Worm (Caenorhabditis elegans): ENCODE data around the gene tag-321.

Gene tag-321

ce11 chrIV:7790801-7791588 is 7.3 kb upstream of the tag-321 start, which contains the start of gene rsp-6 (continued):
- peak in 1 of 2 experiments; percentile 1 for TF ChIP-seq daf-16 (GFP tag; optimal IDR thresholded peaks at IDR 0.05)
- peak; percentile 77 for TF ChIP-seq daf-16 (tag; optimal IDR thresholded peaks at IDR 0.05)
- TF ChIP-seq nhr-111 (GFP tag; optimal IDR thresholded peaks at IDR 0.05): no peak
- TF ChIP-seq lir-3 (tag; optimal IDR thresholded peaks at IDR 0.05): no peak
- TF ChIP-seq unc-62 (GFP tag; optimal IDR thresholded peaks at IDR 0.05 in 1 of 2): peak in 1 of 2 experiments; percentile 17
- TF ChIP-seq unc-62 (tag; optimal IDR thresholded peaks at IDR 0.05): no peak
- no peak for TF ChIP-seq mdt-29 (GFP tag; IDR thresholded peaks at IDR 0.05)
- TF ChIP-seq spr-3 (GFP tag; optimal IDR thresholded peaks at IDR 0.05): no peak
- peak; percentile 41; the same call in 1 of the 2 replicates for TF ChIP-seq ctbp-1 (GFP tag; IDR thresholded peaks at IDR 0.05)
- peak; percentile 44 for TF ChIP-seq duxl-1 (tag; optimal IDR thresholded peaks at IDR 0.05; ENCODE audit: poor library complexity)
- peak; percentile 18; the same call in 1 of the 2 replicates for TF ChIP-seq Y48G9A.11 (GFP tag; IDR thresholded peaks at IDR 0.05)
- no peak for TF ChIP-seq cey-2 (tag; optimal IDR thresholded peaks at IDR 0.05; ENCODE audit: borderline replicate concordance, insufficient read depth)
- TF ChIP-seq mxl-3 (GFP tag; optimal IDR thresholded peaks at IDR 0.05): peak; percentile 62
- no peak for TF ChIP-seq madf-5 (GFP tag; IDR thresholded peaks at IDR 0.05)
- TF ChIP-seq ama-1 (optimal IDR thresholded peaks at IDR 0.05): peak; percentile 73
- no peak for TF ChIP-seq dmd-8 (GFP tag; IDR thresholded peaks at IDR 0.05)
- TF ChIP-seq pha-4 (GFP tag; IDR thresholded peaks at IDR 0.05): peak; percentile 61
- TF ChIP-seq pha-4 (tag; optimal IDR thresholded peaks at IDR 0.05): peak; percentile 43
- no peak for TF ChIP-seq ceh-20 (GFP tag; IDR thresholded peaks at IDR 0.05)
- TF ChIP-seq T20F7.1 (GFP tag; optimal IDR thresholded peaks at IDR 0.05): peak; percentile 81
- TF ChIP-seq R02D3.7 (tag; optimal IDR thresholded peaks at IDR 0.05): no peak
- TF ChIP-seq zfp-2 (tag; optimal IDR thresholded peaks at IDR 0.05): peak; percentile 16
- no peak for TF ChIP-seq php-3 (GFP tag; IDR thresholded peaks at IDR 0.05)
- no peak for TF ChIP-seq skn-1 (tag; optimal IDR thresholded peaks at IDR 0.05)
- peak; percentile 97 to 99 for TF ChIP-seq lsy-2 (tag; optimal IDR thresholded peaks at IDR 0.05)
- TF ChIP-seq lin-13 (GFP tag; optimal IDR thresholded peaks at IDR 0.05): peak; percentile 75
- TF ChIP-seq zag-1 (tag; optimal IDR thresholded peaks at IDR 0.05): no peak
- TF ChIP-seq hmg-1.1 (GFP tag; IDR thresholded peaks at IDR 0.05): peak; percentile 45; the same call in 1 of the 2 replicates
- no peak for TF ChIP-seq lin-1 (GFP tag; IDR thresholded peaks at IDR 0.05)
- no peak for TF ChIP-seq lin-39 (tag; optimal IDR thresholded peaks at IDR 0.05)
- TF ChIP-seq D1046.2 (GFP tag; IDR thresholded peaks at IDR 0.05): peak; percentile 99
- no peak for TF ChIP-seq ceh-82 (tag; optimal IDR thresholded peaks at IDR 0.05)
- peak; percentile 84 for TF ChIP-seq hlh-30 (tag; optimal IDR thresholded peaks at IDR 0.05; ENCODE audit: insufficient read depth)
- TF ChIP-seq egl-27 (tag; optimal IDR thresholded peaks at IDR 0.05): no peak
- TF ChIP-seq jun-1 (tag; optimal IDR thresholded peaks at IDR 0.05): peak; percentile 15
- no peak for TF ChIP-seq lin-29 (GFP tag; IDR thresholded peaks at IDR 0.05)
- TF ChIP-seq snpc-1.2 (GFP tag; IDR thresholded peaks at IDR 0.05): 0 out of 2 replicates have a peak, but pooled peaks have one; percentile 14
- TF ChIP-seq nhr-10 (tag; optimal IDR thresholded peaks at IDR 0.05): no peak
- 0 out of 2 replicates have a peak, but pooled peaks have one; percentile 33 for TF ChIP-seq zfp-3 (GFP tag; conservative IDR thresholded peaks at IDR 0.05)
- TF ChIP-seq arid-1 (GFP tag; conservative IDR thresholded peaks at IDR 0.05): peak; percentile 69
- no peak for TF ChIP-seq ZK337.2 (GFP tag; IDR thresholded peaks at IDR 0.05)
- TF ChIP-seq dve-1 (tag; optimal IDR thresholded peaks at IDR 0.05; ENCODE audit: insufficient read depth): peak; percentile 90
- no peak for TF ChIP-seq ceh-32 (tag; optimal IDR thresholded peaks at IDR 0.05; ENCODE audit: poor library complexity)
- no peak for TF ChIP-seq Y5F2A.4 (GFP tag; optimal IDR thresholded peaks at IDR 0.05)
- TF ChIP-seq tra-1 (GFP tag; IDR thresholded peaks at IDR 0.05): no peak
- TF ChIP-seq ceh-28 (tag; optimal IDR thresholded peaks at IDR 0.05): no peak
- TF ChIP-seq ztf-11 (tag; optimal IDR thresholded peaks at IDR 0.05): no peak
- TF ChIP-seq hlh-11 (tag; optimal IDR thresholded peaks at IDR 0.05): peak; percentile 90
- peak; percentile 78 for TF ChIP-seq nhr-11 (tag; optimal IDR thresholded peaks at IDR 0.05)
- no peak for TF ChIP-seq zip-2 (tag; optimal IDR thresholded peaks at IDR 0.05)
